Fruit fly (Drosophila melanogaster) whole organism: Measurements from ENCODE around the gene CG9515.

Source experiments
- CG8478 ChIP-seq: fragments of >200 bp; optimal IDR thresholded peaks from 2 replicates; lab custom pipeline; 2018; ENCODE audit warnings: inconsistent platforms
- Dll ChIP-seq: fragments of >200 bp; optimal IDR thresholded peaks from 2 replicates; lab custom pipeline; 2017
- EcR ChIP-seq, 2 experiments: fragments of >200 bp; optimal IDR thresholded peaks; 2 replicates each; lab custom pipeline; 2017; ENCODE audit warnings: missing biosample characterization in 2 of 2, missing genetic modification characterization in 2 of 2, missing genetic modification reagents in 2 of 2
- pan ChIP-seq: fragments of >200 bp; optimal IDR thresholded peaks from 2 replicates; lab custom pipeline; 2017
- psq ChIP-seq: fragments of >200 bp; optimal IDR thresholded peaks from 2 replicates; lab custom pipeline; 2017
- usp ChIP-seq: fragments of >200 bp; optimal IDR thresholded peaks from 2 replicates; lab custom pipeline; 2017; ENCODE audit warnings: missing biosample characterization, missing genetic modification characterization, mixed read lengths

CG9515 gene

DNA sequence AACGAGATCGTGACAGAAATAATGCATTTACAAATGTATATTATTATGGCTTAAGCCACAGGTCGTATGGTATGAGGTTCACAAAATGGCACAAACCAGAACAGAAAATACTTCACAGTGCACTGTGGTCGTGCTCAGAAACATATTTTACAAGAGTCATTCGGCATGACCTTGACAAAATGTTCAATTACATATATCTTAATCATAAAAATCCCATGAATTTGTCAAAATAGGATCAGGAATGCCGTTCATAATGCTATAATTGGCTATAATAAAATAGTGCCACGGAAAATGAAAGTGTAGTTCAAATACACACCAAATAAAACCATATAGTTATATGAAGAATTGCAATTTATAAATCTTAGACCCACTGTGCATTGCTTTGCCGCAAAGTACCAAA is 23.4 kb downstream of the CG9515 start:
- TF ChIP-seq CG8478 (no peak), psq (lab: Kevin White, UChicago) (no peak), Dll (lab: Kevin White, UChicago) (no peak), EcR (GFP tag; optimal IDR thresholded peaks at IDR 0.05; lab: Kevin White, UChicago) (no peak), pan (lab: Kevin White, UChicago) (no peak), usp (GFP tag; lab: Kevin White, UChicago) (no peak)

DNA sequence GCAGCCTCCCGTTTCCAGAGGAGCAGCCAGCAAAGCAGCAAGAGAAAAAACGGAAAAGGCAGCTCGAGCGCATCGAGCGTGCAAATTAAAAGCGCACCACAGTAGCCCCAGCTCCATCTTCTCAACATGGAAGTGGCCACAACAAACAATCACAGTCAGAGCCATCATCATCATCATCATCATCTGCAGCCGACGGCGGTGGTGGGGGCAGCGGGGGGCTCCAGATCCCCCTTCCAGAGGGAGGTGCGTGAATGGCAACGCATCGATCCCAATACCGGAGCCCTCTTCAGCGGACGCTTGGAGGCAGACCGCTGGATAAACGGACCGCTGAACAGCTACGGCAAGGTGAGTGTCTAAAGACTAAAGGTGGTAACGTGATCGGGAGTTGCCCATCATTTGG is 27.3 kb downstream of the CG9515 start:
- TF ChIP-seq CG8478 (no peak), pan (lab: Kevin White, UChicago) (no peak), EcR (GFP tag; optimal IDR thresholded peaks at IDR 0.05; lab: Kevin White, UChicago) (no peak), psq (lab: Kevin White, UChicago) (no peak), usp (GFP tag; lab: Kevin White, UChicago) (no peak), Dll (lab: Kevin White, UChicago) (peak; percentile 14)

DNA sequence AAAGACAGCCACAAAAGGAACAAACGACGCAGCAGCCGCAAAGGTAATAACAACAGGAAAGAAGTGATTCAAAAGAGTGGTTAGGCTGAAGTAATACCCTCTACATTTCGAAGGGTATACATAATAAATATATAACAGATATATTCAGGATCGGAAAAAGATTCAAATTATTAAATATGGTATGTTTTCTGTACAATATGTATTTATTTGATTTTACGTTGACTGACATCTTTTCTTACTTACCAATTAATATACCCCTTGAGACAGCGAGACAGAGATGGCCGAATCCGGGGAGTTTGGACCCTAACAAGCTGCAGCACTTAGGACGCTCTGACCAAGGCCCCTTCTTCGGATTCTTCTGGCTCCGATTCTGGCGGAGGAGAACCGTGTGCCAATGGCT is 36.8 kb downstream of the CG9515 start:
- no peak for TF ChIP-seq psq (lab: Kevin White, UChicago)
- TF ChIP-seq pan (lab: Kevin White, UChicago), result no peak
- no peak for TF ChIP-seq EcR (GFP tag; optimal IDR thresholded peaks at IDR 0.05; lab: Kevin White, UChicago)
- TF ChIP-seq Dll (lab: Kevin White, UChicago), result no peak
- TF ChIP-seq usp (GFP tag; lab: Kevin White, UChicago), result no peak
- no peak for TF ChIP-seq CG8478

DNA sequence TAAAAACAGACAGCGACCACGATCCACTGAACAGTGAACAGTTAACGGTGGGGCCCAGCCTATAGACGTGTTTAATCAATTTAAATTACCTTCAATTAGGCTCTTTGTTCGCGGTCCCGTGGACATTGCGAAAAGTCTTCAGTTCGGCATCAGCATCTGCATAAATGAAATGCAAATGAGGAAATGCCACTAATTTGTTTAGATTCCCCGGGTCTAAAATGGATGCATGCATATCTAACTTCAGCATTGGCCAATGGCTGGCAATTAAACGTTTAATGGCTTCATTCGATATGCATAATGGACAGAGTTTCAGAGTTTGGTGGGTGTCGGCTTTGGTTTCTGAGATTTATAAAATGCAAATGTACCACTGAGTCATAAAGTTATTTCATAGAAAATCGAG is 41.2 kb downstream of the CG9515 start:
- TF ChIP-seq pan (lab: Kevin White, UChicago), result no peak
- no peak for TF ChIP-seq Dll (lab: Kevin White, UChicago)
- TF ChIP-seq usp (GFP tag; lab: Kevin White, UChicago), result no peak
- no peak for TF ChIP-seq psq (lab: Kevin White, UChicago)
- TF ChIP-seq CG8478, result no peak
- TF ChIP-seq EcR (GFP tag; optimal IDR thresholded peaks at IDR 0.05; lab: Kevin White, UChicago), result no peak

DNA sequence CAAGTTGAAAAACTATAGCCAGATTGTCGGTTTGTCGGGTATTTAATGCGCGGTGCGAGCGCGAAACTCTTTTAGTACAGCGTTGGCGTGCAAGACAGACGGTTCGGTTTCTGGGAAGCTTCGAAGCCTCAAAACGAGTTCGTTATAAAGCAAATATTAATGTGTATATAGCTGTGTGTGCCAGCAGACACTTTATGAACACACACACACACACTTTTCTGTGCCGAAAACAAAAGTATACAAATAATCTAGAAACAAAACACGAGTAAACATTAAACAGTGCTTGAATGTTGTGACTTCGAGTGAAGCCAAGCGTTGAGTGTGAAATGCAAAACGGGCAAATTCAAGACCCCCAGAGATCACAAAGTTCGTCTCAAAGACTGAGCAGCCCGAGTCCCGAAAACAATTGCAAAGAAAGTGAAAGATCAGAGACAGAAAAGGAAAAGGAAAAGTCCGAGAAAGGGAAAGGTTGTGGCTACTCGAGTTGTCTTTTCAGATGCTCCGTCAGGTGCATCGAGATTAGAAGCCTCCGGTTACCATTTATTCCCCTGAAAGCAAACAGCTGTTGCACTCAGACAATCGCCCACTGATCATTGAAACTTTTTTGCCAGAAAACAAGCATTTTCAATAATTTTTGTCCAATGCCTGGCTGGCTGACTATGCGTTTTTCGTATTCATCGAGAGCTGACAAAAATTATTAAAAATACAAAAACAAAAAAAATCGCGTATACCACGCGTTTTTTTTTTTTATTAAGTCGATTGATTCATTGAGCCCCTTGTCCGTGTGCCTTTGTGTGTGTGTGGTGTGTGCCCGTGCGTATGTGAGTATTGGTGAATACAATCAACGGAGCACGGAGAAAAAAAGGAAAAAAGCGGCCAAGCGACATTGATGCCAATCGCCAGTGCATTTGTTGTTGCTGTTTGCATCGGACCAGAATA is 44.1 kb downstream of the CG9515 start, which contains the start of gene CG34398:
Gene CG34398 (plus strand): TSS at position 73 of the 939 bp plus-strand sequence.
- TF ChIP-seq EcR (GFP tag; optimal IDR thresholded peaks at IDR 0.05; lab: Kevin White, UChicago), result no peak
- TF ChIP-seq psq (lab: Kevin White, UChicago), result no peak
- no peak for TF ChIP-seq CG8478
- no peak for TF ChIP-seq Dll (lab: Kevin White, UChicago)
- no peak for TF ChIP-seq pan (lab: Kevin White, UChicago)
- no peak for TF ChIP-seq usp (GFP tag; lab: Kevin White, UChicago)

DNA sequence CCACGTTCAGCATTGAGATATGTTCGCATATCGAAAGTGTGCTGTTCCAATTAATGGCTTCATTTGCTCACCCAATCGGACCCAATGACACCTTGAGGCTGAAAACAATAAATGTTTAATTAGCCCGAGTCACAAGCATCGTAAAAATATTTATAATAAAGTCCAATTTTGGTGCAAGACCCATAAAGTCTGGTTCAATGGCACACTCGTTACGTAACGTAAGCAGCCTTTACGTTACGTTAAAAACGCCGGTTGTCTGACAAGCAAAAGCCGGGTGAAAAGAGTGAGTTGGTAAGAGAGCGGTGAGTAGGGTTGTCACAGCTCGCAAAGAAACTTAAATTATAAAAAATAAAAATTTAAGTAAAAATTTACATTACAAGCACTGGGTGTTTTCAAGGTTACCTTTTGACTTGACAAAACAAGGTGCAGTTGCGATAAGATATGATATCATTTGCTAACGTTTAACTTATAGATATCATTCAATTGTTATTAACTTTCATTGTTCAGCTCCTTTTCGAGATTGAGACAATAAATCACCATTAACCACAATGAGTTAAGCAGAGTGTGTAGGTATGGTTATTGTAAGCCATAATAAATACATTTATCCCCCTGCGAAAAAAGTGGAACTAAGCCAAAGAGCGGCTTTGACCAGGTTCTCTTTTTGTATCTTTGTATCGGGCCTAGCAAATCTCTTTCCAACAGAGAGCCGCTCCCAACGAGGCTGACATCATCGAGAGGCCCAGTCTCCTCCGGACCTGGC is 44.9 kb downstream of the CG9515 start:
- TF ChIP-seq EcR (GFP tag; optimal IDR thresholded peaks at IDR 0.05; lab: Kevin White, UChicago), result no peak
- no peak for TF ChIP-seq psq (lab: Kevin White, UChicago)
- TF ChIP-seq Dll (lab: Kevin White, UChicago), result no peak
- TF ChIP-seq CG8478, result no peak
- no peak for TF ChIP-seq pan (lab: Kevin White, UChicago)
- no peak for TF ChIP-seq usp (GFP tag; lab: Kevin White, UChicago)

DNA sequence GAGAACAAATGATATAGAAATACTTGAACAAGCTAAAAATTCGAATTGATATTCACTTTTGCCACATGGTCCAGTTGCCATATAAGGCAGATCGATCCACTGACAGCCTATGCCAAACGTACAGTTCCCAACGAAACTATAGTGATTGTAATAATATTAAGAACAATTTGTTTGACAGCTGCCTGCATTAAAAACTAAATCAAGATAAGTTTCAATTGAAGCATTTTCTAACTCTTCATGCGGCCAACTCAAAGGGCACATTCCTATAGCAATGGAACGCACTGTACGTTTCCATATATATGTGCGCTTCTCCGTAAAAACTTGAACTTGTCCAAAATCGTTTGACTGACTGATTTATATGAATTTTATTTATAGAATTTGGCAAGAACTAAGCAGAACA is 48.8 kb downstream of the CG9515 start:
- TF ChIP-seq EcR (GFP tag; optimal IDR thresholded peaks at IDR 0.05; lab: Kevin White, UChicago) (no peak), CG8478 (no peak), Dll (lab: Kevin White, UChicago) (no peak), pan (lab: Kevin White, UChicago) (no peak), usp (GFP tag; lab: Kevin White, UChicago) (no peak), psq (lab: Kevin White, UChicago) (no peak)
